Worm (Caenorhabditis elegans): Measurements from ENCODE around the gene sdz-10.

sdz-10 gene

ce11 chrII:2800550-2801233 lies 28.6 kb upstream of the sdz-10 start, which contains the start of gene nhr-119:
nhr-119 (minus strand) TSS chrII:2800600.
- TF ChIP-seq nfya-1 (tag; optimal IDR thresholded peaks at IDR 0.05): no peak
- peak; percentile 84 for TF ChIP-seq elt-2 (tag; optimal IDR thresholded peaks at IDR 0.05)
- TF ChIP-seq tbx-7 (tag; optimal IDR thresholded peaks at IDR 0.05): no peak
- no peak for TF ChIP-seq zip-5 (tag; optimal IDR thresholded peaks at IDR 0.05)
- TF ChIP-seq F13H6.1 (tag; optimal IDR thresholded peaks at IDR 0.05): no peak
- TF ChIP-seq pax-1 (tag; optimal IDR thresholded peaks at IDR 0.05): no peak
- no peak for TF ChIP-seq ref-2 (tag; optimal IDR thresholded peaks at IDR 0.05)
- TF ChIP-seq T23F11.4 (GFP tag; optimal IDR thresholded peaks at IDR 0.05): no peak
- TF ChIP-seq dmd-4 (tag; optimal IDR thresholded peaks at IDR 0.05; ENCODE audit: borderline replicate concordance): no peak
- no peak for TF ChIP-seq ets-4 (tag; optimal IDR thresholded peaks at IDR 0.05)
- TF ChIP-seq gmeb-2 (tag; optimal IDR thresholded peaks at IDR 0.05): no peak
- TF ChIP-seq pros-1 (tag; optimal IDR thresholded peaks at IDR 0.05): no peak
- TF ChIP-seq nhr-232 (tag; optimal IDR thresholded peaks at IDR 0.05): no peak
- peak; percentile 38 for TF ChIP-seq dve-1 (tag; optimal IDR thresholded peaks at IDR 0.05)
- TF ChIP-seq hlh-15 (tag; optimal IDR thresholded peaks at IDR 0.05): no peak
- TF ChIP-seq unc-42 (tag; optimal IDR thresholded peaks at IDR 0.05): no peak
- TF ChIP-seq ceh-19 (GFP tag; optimal IDR thresholded peaks at IDR 0.05): no peak
- no peak for TF ChIP-seq hlh-30 (tag; optimal IDR thresholded peaks at IDR 0.05; ENCODE audit: insufficient read depth)
- TF ChIP-seq ceh-22 (tag; optimal IDR thresholded peaks at IDR 0.05): no peak
- no peak for TF ChIP-seq ahr-1 (tag; optimal IDR thresholded peaks at IDR 0.05)
- TF ChIP-seq ceh-24 (tag; optimal IDR thresholded peaks at IDR 0.05): no peak
- no peak for TF ChIP-seq fkh-6 (tag; optimal IDR thresholded peaks at IDR 0.05)
- TF ChIP-seq pqm-1 (tag; optimal IDR thresholded peaks at IDR 0.05): peak; percentile 17
- peak; percentile 97 for TF ChIP-seq unc-55 (GFP tag; optimal IDR thresholded peaks at IDR 0.05)
- TF ChIP-seq ceh-18 (tag; optimal IDR thresholded peaks at IDR 0.05): peak; percentile 47
- no peak for TF ChIP-seq ttx-3 (tag; optimal IDR thresholded peaks at IDR 0.05)
- TF ChIP-seq ama-1 (optimal IDR thresholded peaks at IDR 0.05): no peak
- TF ChIP-seq nhr-11 (tag; optimal IDR thresholded peaks at IDR 0.05): no peak

- TF ChIP-seq npax-4 (tag; optimal IDR thresholded peaks at IDR 0.05): no peak
- no peak for TF ChIP-seq pros-1 (tag; optimal IDR thresholded peaks at IDR 0.05)
- no peak for TF ChIP-seq fkh-6 (tag; optimal IDR thresholded peaks at IDR 0.05)
- TF ChIP-seq rnt-1 (tag; optimal IDR thresholded peaks at IDR 0.05): no peak
- TF ChIP-seq ztf-16 (tag; optimal IDR thresholded peaks at IDR 0.05): no peak
- TF ChIP-seq zip-5 (tag; optimal IDR thresholded peaks at IDR 0.05): no peak
- TF ChIP-seq gmeb-2 (tag; optimal IDR thresholded peaks at IDR 0.05): no peak
- no peak for TF ChIP-seq ceh-6 (GFP tag; optimal IDR thresholded peaks at IDR 0.05)
- TF ChIP-seq mec-3 (tag; optimal IDR thresholded peaks at IDR 0.05; ENCODE audit: borderline replicate concordance): no peak
- TF ChIP-seq dve-1 (tag; optimal IDR thresholded peaks at IDR 0.05): no peak
- no peak for TF ChIP-seq hlh-8 (tag; optimal IDR thresholded peaks at IDR 0.05)
Measured at ce11 chrII:2797951-2798350, 25.9 kb upstream of the sdz-10 start.

ce11 chrII:2796431-2796830 lies 24.4 kb upstream of the sdz-10 start:
- TF ChIP-seq unc-86 (tag; optimal IDR thresholded peaks at IDR 0.05) (no peak), syd-9 (tag; optimal IDR thresholded peaks at IDR 0.05) (no peak), elt-4 (tag; optimal IDR thresholded peaks at IDR 0.05) (no peak), ceh-34 (tag; optimal IDR thresholded peaks at IDR 0.05) (no peak), odd-2 (tag; optimal IDR thresholded peaks at IDR 0.05) (no peak), sox-2 (GFP tag; IDR thresholded peaks at IDR 0.05) (no peak), sox-4 (tag; optimal IDR thresholded peaks at IDR 0.05) (no peak), hlh-8 (tag; optimal IDR thresholded peaks at IDR 0.05) (no peak), C38D4.7 (GFP tag; optimal IDR thresholded peaks at IDR 0.05) (no peak), dmd-4 (tag; optimal IDR thresholded peaks at IDR 0.05; ENCODE audit: borderline replicate concordance) (no peak)

Measured in whole organism, late embryonic.